Worm (Caenorhabditis elegans): ENCODE results near the gene ifd-1.

DNA sequence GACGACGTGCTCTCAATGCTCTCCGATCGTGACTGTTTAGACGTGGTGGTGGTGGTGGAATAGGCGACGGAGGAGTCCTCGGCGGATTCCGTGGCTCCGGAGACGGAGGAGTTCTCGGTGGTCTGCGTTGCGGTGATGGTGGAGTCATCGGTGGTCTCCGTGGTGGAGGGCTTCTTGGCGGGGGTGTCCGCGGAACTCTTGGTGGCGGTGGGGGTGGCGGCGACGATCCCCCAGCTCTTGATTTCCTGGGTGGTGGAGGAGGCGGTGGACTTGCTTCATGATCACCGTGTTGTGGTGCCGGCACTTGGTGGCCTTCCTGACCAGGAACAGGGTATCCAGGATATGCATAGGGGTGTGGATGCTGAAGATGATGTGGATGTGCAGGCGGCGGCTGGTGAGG, 18.8 kb downstream of the ifd-1 start:
- TF ChIP-seq ztf-11 (tag; optimal IDR thresholded peaks at IDR 0.05) = no peak
- no peak for TF ChIP-seq fkh-10 (GFP tag; optimal IDR thresholded peaks at IDR 0.05)
